Worm (Caenorhabditis elegans): ENCODE data around the gene C04E7.5.
"Not testable (repeated sequence)": the region's sequence is repeated elsewhere in the genome, so short reads cannot be mapped to it uniquely, and the experiment has no call there.

C04E7.5 gene

ce11 chrX:343822-344221 is 16.8 kb upstream of the C04E7.5 start:
- no peak for TF ChIP-seq nhr-76 (tag; optimal IDR thresholded peaks at IDR 0.05)
- no peak for TF ChIP-seq elt-1 (tag; optimal IDR thresholded peaks at IDR 0.05; ENCODE audit: borderline replicate concordance, insufficient read depth)
- no peak for TF ChIP-seq nhr-2 (tag; optimal IDR thresholded peaks at IDR 0.05)
- TF ChIP-seq mab-5 (tag; optimal IDR thresholded peaks at IDR 0.05), result no peak
- no peak for TF ChIP-seq drap-1 (GFP tag; optimal IDR thresholded peaks at IDR 0.05)
- TF ChIP-seq sem-2 (GFP tag; optimal IDR thresholded peaks at IDR 0.05), result no peak
- TF ChIP-seq bed-3 (GFP tag; optimal IDR thresholded peaks at IDR 0.05), result no peak
- no peak for TF ChIP-seq ceh-43 (GFP tag; optimal IDR thresholded peaks at IDR 0.05)
- TF ChIP-seq blmp-1 (tag; optimal IDR thresholded peaks at IDR 0.05), result no peak

ce11 chrX:347117-347516 is 13.5 kb upstream of the C04E7.5 start, which contains the start of gene C04E7.3:
C04E7.3 (minus strand) TSS chrX:347217.
- TF ChIP-seq sptf-1 (tag; optimal IDR thresholded peaks at IDR 0.05); lin-32 (GFP tag; optimal IDR thresholded peaks at IDR 0.05); ztf-11 (tag; optimal IDR thresholded peaks at IDR 0.05): not testable (repeated sequence)

ce11 chrX:348141-348540 is 12.4 kb upstream of the C04E7.5 start:
- TF ChIP-seq nhr-12 (tag; optimal IDR thresholded peaks at IDR 0.05), result no peak
- no peak for TF ChIP-seq nhr-237 (tag; optimal IDR thresholded peaks at IDR 0.05)
- TF ChIP-seq ces-1 (GFP tag; optimal IDR thresholded peaks at IDR 0.05), result peak; percentile 12
- TF ChIP-seq mep-1 (tag; optimal IDR thresholded peaks at IDR 0.05), result peak; percentile 2
- peak; percentile 38 for TF ChIP-seq unc-120 (tag; optimal IDR thresholded peaks at IDR 0.05; ENCODE audit: poor library complexity, severe bottlenecking)

- TF ChIP-seq sptf-1 (tag; optimal IDR thresholded peaks at IDR 0.05), result peak; percentile 8
These were observed 9.2 kb upstream of the C04E7.5 start for ce11 chrX:351398-351797.

- TF ChIP-seq unc-39 (tag; optimal IDR thresholded peaks at IDR 0.05) (no peak), M03D4.4 (tag; optimal IDR thresholded peaks at IDR 0.05) (peak; percentile 88), tbx-8 (GFP tag; optimal IDR thresholded peaks at IDR 0.05) (peak; percentile 74), nhr-76 (tag; optimal IDR thresholded peaks at IDR 0.05) (no peak), unc-62 (GFP tag; optimal IDR thresholded peaks at IDR 0.05) (peak; percentile 6), ceh-39 (tag; optimal IDR thresholded peaks at IDR 0.05) (peak; percentile 68), sem-2 (GFP tag; optimal IDR thresholded peaks at IDR 0.05) (peak; percentile 66), mab-5 (tag; optimal IDR thresholded peaks at IDR 0.05) (peak; percentile 71), ceh-43 (GFP tag; optimal IDR thresholded peaks at IDR 0.05) (peak; percentile 86), hlh-1 (tag; optimal IDR thresholded peaks at IDR 0.05) (peak; percentile 51), nhr-28 (tag; optimal IDR thresholded peaks at IDR 0.05) (peak; percentile 62), drap-1 (GFP tag; optimal IDR thresholded peaks at IDR 0.05) (peak; percentile 88), nhr-12 (tag; optimal IDR thresholded peaks at IDR 0.05) (no peak), ztf-11 (tag; optimal IDR thresholded peaks at IDR 0.05) (no peak), lin-32 (GFP tag; optimal IDR thresholded peaks at IDR 0.05) (peak; percentile 88), elt-3 (tag; optimal IDR thresholded peaks at IDR 0.05) (no peak), ceh-83 (GFP tag; optimal IDR thresholded peaks at IDR 0.05) (peak; percentile 89), cnd-1 (tag; optimal IDR thresholded peaks at IDR 0.05) (peak; percentile 82), flh-1 (GFP tag; optimal IDR thresholded peaks at IDR 0.05) (peak; percentile 50), ham-2 (GFP tag; optimal IDR thresholded peaks at IDR 0.05) (peak; percentile 71), lin-13 (tag; optimal IDR thresholded peaks at IDR 0.05) (peak; percentile 56), zip-8 (tag; optimal IDR thresholded peaks at IDR 0.05) (no peak), nhr-237 (tag; optimal IDR thresholded peaks at IDR 0.05) (peak; percentile 92), mls-2 (tag; optimal IDR thresholded peaks at IDR 0.05) (peak; percentile 92), sptf-1 (tag; optimal IDR thresholded peaks at IDR 0.05) (peak; percentile 96), nhr-2 (tag; optimal IDR thresholded peaks at IDR 0.05) (no peak), unc-120 (tag; optimal IDR thresholded peaks at IDR 0.05; ENCODE audit: poor library complexity, severe bottlenecking) (peak; percentile 97), elt-1 (tag; optimal IDR thresholded peaks at IDR 0.05; ENCODE audit: borderline replicate concordance, insufficient read depth) (peak; percentile 13), bed-3 (GFP tag; optimal IDR thresholded peaks at IDR 0.05) (peak; percentile 80), mep-1 (tag; optimal IDR thresholded peaks at IDR 0.05) (peak; percentile 77), pha-4 (tag; optimal IDR thresholded peaks at IDR 0.05) (peak; percentile 53), lsy-2 (tag; optimal IDR thresholded peaks at IDR 0.05) (peak; percentile 51), blmp-1 (tag; optimal IDR thresholded peaks at IDR 0.05) (no peak), ces-1 (GFP tag; optimal IDR thresholded peaks at IDR 0.05) (peak; percentile 66)
These were observed 7.4 kb upstream of the C04E7.5 start, which contains the start of gene sor-3 for ce11 chrX:353134-353669. sor-3 (plus strand) TSS chrX:353619.
